Worm (Caenorhabditis elegans): ENCODE data around the gene Y71H2B.4.

Y71H2B.4 gene

DNA sequence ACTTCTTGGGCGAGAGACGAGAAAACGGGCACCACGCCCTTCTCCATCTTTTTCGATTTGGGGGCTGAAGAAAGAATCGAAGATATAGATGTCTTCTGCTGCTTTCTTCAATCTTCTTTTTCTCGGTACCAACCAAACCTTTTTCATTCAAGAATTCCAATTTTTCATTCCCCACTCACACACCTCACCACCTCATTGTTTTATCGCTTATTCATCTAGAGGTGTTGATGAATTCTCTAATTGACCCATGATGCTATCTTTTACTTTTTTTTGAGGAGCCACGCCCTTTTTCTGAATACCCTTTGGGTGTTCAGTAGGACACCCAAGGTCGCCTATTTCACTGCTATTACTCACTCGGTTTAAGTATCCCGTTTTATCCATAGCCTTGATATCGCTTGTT, 32.8 kb downstream of the Y71H2B.4 start:
- TF ChIP-seq D1046.2 (GFP tag; IDR thresholded peaks at IDR 0.05) (no peak), unc-62 (GFP tag; optimal IDR thresholded peaks at IDR 0.05 in 1 of 2) (peak in 1 of 2 experiments; percentile 28), unc-62 (tag; optimal IDR thresholded peaks at IDR 0.05) (no peak), zag-1 (tag; optimal IDR thresholded peaks at IDR 0.05) (no peak)

DNA sequence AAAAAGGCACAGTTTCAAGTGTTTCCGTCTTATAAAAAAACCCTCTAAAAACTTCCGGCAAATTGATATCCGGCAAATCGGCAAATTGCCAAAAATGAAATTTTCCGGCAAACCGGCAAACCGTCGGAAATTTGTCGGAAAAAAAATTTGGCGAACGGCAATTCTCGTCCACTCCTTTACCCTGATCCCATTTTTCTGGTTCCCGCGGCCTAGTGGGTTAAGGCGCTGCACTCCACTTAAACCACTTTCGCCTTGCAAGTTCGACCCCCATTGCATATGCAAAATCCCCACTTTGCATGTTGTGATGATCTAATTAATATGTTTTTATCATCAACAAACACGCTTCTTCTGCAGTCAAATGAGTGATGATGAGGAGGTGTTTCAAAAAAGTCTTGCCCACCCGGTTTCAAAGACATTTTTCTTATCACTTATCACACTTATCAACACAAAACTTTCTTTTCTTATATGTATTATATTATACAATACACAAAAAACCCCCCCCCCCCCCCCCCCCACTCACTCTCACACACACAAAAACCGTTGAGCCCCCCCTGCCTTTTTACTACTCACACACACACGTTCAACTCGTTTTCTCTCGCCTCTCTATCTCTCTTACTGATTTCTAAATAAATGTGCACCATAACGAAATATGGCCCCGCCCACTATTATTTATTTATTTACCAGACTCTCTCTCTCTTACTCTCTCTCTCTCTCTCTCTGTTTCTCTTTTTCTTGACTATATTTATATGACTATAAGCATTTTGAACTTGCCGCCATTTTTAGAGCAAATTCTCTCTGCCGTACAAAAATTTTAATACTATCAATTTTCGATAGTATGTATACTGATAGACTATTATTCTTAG, 34.2 kb downstream of the Y71H2B.4 start:
- 0 out of 2 replicates have a peak, but pooled peaks have one; percentile 5 for TF ChIP-seq tra-1 (GFP tag; IDR thresholded peaks at IDR 0.05)
- TF ChIP-seq pqm-1 (tag; optimal IDR thresholded peaks at IDR 0.05), result peak; percentile 16
- no peak for TF ChIP-seq mep-1 (tag; optimal IDR thresholded peaks at IDR 0.05)
- no peak for TF ChIP-seq hif-1 (tag; optimal IDR thresholded peaks at IDR 0.05)
- TF ChIP-seq dve-1 (tag; optimal IDR thresholded peaks at IDR 0.05; ENCODE audit: insufficient read depth), result no peak
- TF ChIP-seq nhr-41 (GFP tag; IDR thresholded peaks at IDR 0.05), result no peak
- no peak for TF ChIP-seq madf-5 (GFP tag; IDR thresholded peaks at IDR 0.05)
- TF ChIP-seq nhr-111 (GFP tag; optimal IDR thresholded peaks at IDR 0.05), result no peak
- TF ChIP-seq ceh-28 (tag; optimal IDR thresholded peaks at IDR 0.05), result no peak
- TF ChIP-seq hlh-11 (tag; optimal IDR thresholded peaks at IDR 0.05), result peak; percentile 60
- TF ChIP-seq sdz-12 (GFP tag; optimal IDR thresholded peaks at IDR 0.05), result no peak
- TF ChIP-seq daf-16 (GFP tag; optimal IDR thresholded peaks at IDR 0.05), result no peak
- TF ChIP-seq daf-16 (tag; optimal IDR thresholded peaks at IDR 0.05), result peak; percentile 71
- no peak for TF ChIP-seq fos-1 (tag; optimal IDR thresholded peaks at IDR 0.05)
- TF ChIP-seq pha-4 (GFP tag; IDR thresholded peaks at IDR 0.05), result no peak
- peak; percentile 36 for TF ChIP-seq pha-4 (tag; optimal IDR thresholded peaks at IDR 0.05)
- TF ChIP-seq ceh-62 (tag; optimal IDR thresholded peaks at IDR 0.05), result no peak
- no peak for TF ChIP-seq snpc-1.2 (GFP tag; IDR thresholded peaks at IDR 0.05)
- TF ChIP-seq Y5F2A.4 (GFP tag; optimal IDR thresholded peaks at IDR 0.05), result no peak
- TF ChIP-seq attf-4 (tag; optimal IDR thresholded peaks at IDR 0.05), result no peak
- TF ChIP-seq nhr-11 (tag; optimal IDR thresholded peaks at IDR 0.05), result no peak

DNA sequence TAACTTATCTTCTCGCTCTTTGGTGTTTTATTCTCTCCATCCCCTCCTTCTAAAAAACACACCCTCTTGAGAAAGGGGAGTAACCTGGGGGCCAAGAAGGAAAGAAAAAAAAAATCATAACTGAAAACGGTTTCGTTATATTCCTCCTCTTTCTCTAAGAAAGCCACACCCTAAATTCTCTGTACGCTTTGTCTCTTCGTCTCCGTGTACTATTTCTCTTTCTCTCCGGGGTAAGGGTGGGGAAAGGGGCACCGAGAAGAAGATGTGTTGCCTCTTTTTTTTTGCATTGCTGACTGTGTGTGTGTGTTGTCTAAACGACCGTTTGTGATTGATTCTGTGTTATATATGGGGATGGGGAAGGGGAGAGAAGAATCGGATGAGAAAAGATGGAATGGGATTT, 37.4 kb downstream of the Y71H2B.4 start:
- TF ChIP-seq ztf-11 (tag; optimal IDR thresholded peaks at IDR 0.05), result no peak
- TF ChIP-seq mdt-29 (GFP tag; IDR thresholded peaks at IDR 0.05), result no peak
- no peak for TF ChIP-seq nhr-48 (tag; optimal IDR thresholded peaks at IDR 0.05)
- no peak for TF ChIP-seq lin-1 (GFP tag; IDR thresholded peaks at IDR 0.05)
- no peak for TF ChIP-seq skn-1 (tag; optimal IDR thresholded peaks at IDR 0.05)
- TF ChIP-seq arid-1 (GFP tag; conservative IDR thresholded peaks at IDR 0.05), result no peak
- TF ChIP-seq mxl-3 (GFP tag; optimal IDR thresholded peaks at IDR 0.05), result peak; percentile 56
- TF ChIP-seq daf-19 (GFP tag; conservative IDR thresholded peaks at IDR 0.05), result no peak
- no peak for TF ChIP-seq F10B5.3 (tag; optimal IDR thresholded peaks at IDR 0.05)
- no peak for TF ChIP-seq rbr-2 (tag; optimal IDR thresholded peaks at IDR 0.05)
- TF ChIP-seq vab-7 (GFP tag; IDR thresholded peaks at IDR 0.05), result no peak
- peak; percentile 51 for TF ChIP-seq nhr-28 (tag; optimal IDR thresholded peaks at IDR 0.05)
- no peak for TF ChIP-seq D1046.2 (GFP tag; IDR thresholded peaks at IDR 0.05)
- TF ChIP-seq hif-1 (tag; optimal IDR thresholded peaks at IDR 0.05), result no peak
- peak; percentile 18 for TF ChIP-seq hlh-11 (tag; optimal IDR thresholded peaks at IDR 0.05)
- no peak for TF ChIP-seq mxl-2 (GFP tag; conservative IDR thresholded peaks at IDR 0.05)
- TF ChIP-seq nhr-237 (tag; optimal IDR thresholded peaks at IDR 0.05), result no peak
- 0 out of 2 replicates have a peak, but pooled peaks have one; percentile 43 for TF ChIP-seq tra-1 (GFP tag; IDR thresholded peaks at IDR 0.05)
- TF ChIP-seq sdz-12 (GFP tag; optimal IDR thresholded peaks at IDR 0.05), result no peak
- TF ChIP-seq dve-1 (tag; optimal IDR thresholded peaks at IDR 0.05; ENCODE audit: insufficient read depth), result peak; percentile 4
- peak in 1 of 2 experiments; percentile 58 for TF ChIP-seq unc-62 (GFP tag; optimal IDR thresholded peaks at IDR 0.05 in 1 of 2)
- TF ChIP-seq unc-62 (tag; optimal IDR thresholded peaks at IDR 0.05), result no peak
- TF ChIP-seq dmd-6 (GFP tag; IDR thresholded peaks at IDR 0.05), result peak; percentile 13; the same call in 1 of the 2 replicates
- no peak for TF ChIP-seq jun-1 (tag; optimal IDR thresholded peaks at IDR 0.05)

Data from whole organism, L4 larva.